Fruit fly (Drosophila melanogaster): ENCODE results near the gene CG33296.

CG33296 gene

DNA sequence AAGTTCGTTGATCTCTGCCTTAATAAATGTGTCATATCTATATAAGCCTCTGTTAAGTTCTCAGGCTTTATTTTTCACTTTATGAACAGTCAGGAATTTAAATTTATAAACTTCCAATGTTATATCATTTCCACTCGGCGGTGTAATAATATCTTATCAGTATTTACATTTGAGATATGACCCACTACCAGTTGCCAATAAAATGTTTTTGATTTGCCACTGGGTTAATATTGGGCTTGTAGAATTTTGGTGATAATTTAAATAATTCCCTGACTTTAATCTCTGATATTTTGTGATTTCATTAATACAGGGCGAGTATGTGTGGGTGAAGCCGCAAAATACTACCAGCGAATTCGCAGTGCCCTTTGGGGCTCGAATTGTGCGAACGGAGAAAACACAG, 36.1 kb downstream of the CG33296 start:
- peak; percentile 85 for TF ChIP-seq mirr (GFP tag; optimal IDR thresholded peaks at IDR 0.05)
- peak in 1 of 2 experiments; percentile 26 for TF ChIP-seq Pdp1 (GFP tag; optimal IDR thresholded peaks at IDR 0.05)
- no peak for TF ChIP-seq Adf1 (GFP tag; IDR thresholded peaks at IDR 0.05)
- TF ChIP-seq sim (GFP tag; IDR thresholded peaks at IDR 0.05) = no peak
- peak; percentile 63 for TF ChIP-seq exex (tag; optimal IDR thresholded peaks at IDR 0.05)

DNA sequence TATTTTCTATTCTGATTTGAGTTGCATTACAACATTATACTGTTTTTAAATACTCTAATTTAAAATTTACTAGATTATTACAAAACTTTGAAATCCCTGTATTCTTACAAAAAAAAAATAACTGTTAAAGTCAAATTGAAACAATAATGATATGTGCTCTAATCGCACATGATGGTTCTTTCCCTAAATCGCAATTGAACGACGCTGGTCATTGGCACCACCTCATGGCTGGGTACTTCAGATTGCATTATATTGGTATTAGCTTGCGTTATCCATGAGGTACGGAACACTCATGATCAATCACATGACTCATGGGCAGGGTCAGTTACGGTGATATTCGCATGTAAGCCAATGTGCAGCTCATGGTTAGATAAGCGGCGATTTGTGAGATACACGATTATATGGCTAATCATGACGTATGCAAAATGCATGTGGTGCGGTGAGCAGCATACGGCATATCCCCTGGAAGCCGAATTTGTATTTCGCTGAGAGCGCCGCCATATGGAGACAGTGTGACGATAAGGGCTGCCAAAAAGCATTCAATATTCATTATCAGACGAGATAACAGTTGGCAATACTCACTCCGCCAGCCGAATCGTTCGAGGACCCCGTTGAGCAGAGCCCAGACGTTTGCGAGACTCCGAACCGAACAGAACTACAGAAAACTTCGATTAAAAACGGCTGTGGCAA, 38.2 kb downstream of the CG33296 start:
- TF ChIP-seq CG15479 (GFP tag; optimal IDR thresholded peaks at IDR 0.05) (peak; percentile 85), wor (GFP tag; IDR thresholded peaks at IDR 0.05) (no peak), C15 (GFP tag; IDR thresholded peaks at IDR 0.05) (no peak), br (optimal IDR thresholded peaks at IDR 0.05) (no peak), tx (GFP tag; optimal IDR thresholded peaks at IDR 0.05) (no peak), zen (tag; optimal IDR thresholded peaks at IDR 0.05) (no peak), Ravus (GFP tag; IDR thresholded peaks at IDR 0.05) (no peak), usp (GFP tag; optimal IDR thresholded peaks at IDR 0.05) (no peak), CG17568 (GFP tag; optimal IDR thresholded peaks at IDR 0.05) (no peak), croc (GFP tag; conservative IDR thresholded peaks at IDR 0.05) (no peak), CG18262 (tag; optimal IDR thresholded peaks at IDR 0.05) (no peak), sug (tag; optimal IDR thresholded peaks at IDR 0.05) (peak; percentile 22), Hr39 (optimal IDR thresholded peaks at IDR 0.05) (no peak), Jarid2 (GFP tag; optimal IDR thresholded peaks at IDR 0.05) (no peak), CG7271 (tag; optimal IDR thresholded peaks at IDR 0.05) (no peak), cad (GFP tag; optimal IDR thresholded peaks at IDR 0.05) (no peak), CG10147 (GFP tag; optimal IDR thresholded peaks at IDR 0.05) (peak; percentile 15), ham (GFP tag; IDR thresholded peaks at IDR 0.05) (no peak), CG10431 (GFP tag; optimal IDR thresholded peaks at IDR 0.05) (no peak), CG14860 (GFP tag; IDR thresholded peaks at IDR 0.05; ENCODE audit: partially characterized antibody) (no peak), tap (tag; optimal IDR thresholded peaks at IDR 0.05) (no peak), Vsx1 (GFP tag; optimal IDR thresholded peaks at IDR 0.05) (peak; percentile 8), CG11560 (tag; IDR thresholded peaks at IDR 0.05) (no peak), scrt (GFP tag; optimal IDR thresholded peaks at IDR 0.05) (no peak), ind (GFP tag; optimal IDR thresholded peaks at IDR 0.05) (no peak), Nf-YB (GFP tag; optimal IDR thresholded peaks at IDR 0.05) (no peak), CG16815 (GFP tag; optimal IDR thresholded peaks at IDR 0.05) (no peak), mirr (GFP tag; optimal IDR thresholded peaks at IDR 0.05) (peak; percentile 18), gce (GFP tag; IDR thresholded peaks at IDR 0.05) (no peak), GATAe (GFP tag; conservative IDR thresholded peaks at IDR 0.05) (peak; percentile 43), pnt (GFP tag; optimal IDR thresholded peaks at IDR 0.05) (no peak), CG10543 (GFP tag; optimal IDR thresholded peaks at IDR 0.05) (peak; percentile 33), Dbx (GFP tag; IDR thresholded peaks at IDR 0.05) (no peak), Hmr (GFP tag; optimal IDR thresholded peaks at IDR 0.05) (peak; percentile 50), CG4424 (GFP tag; optimal IDR thresholded peaks at IDR 0.05) (no peak), Deaf1 (tag; optimal IDR thresholded peaks at IDR 0.05) (peak; percentile 16), sim (GFP tag; IDR thresholded peaks at IDR 0.05) (no peak), CG17802 (tag; optimal IDR thresholded peaks at IDR 0.05) (no peak), dan (GFP tag; IDR thresholded peaks at IDR 0.05) (no peak), CG2129 (GFP tag; IDR thresholded peaks at IDR 0.05; ENCODE audit: partially characterized antibody) (no peak), CG3995 (GFP tag; optimal IDR thresholded peaks at IDR 0.05) (no peak), CG6765 (GFP tag; optimal IDR thresholded peaks at IDR 0.05) (no peak), lilli (GFP tag; optimal IDR thresholded peaks at IDR 0.05) (no peak), CG11247 (GFP tag; IDR thresholded peaks at IDR 0.05) (no peak), nau (GFP tag; optimal IDR thresholded peaks at IDR 0.05) (no peak), CG9817 (tag; optimal IDR thresholded peaks at IDR 0.05) (no peak)
